Worm (Caenorhabditis elegans) whole organism, L4 larva: ENCODE measurements around the gene rga-1.

Experiments used
- F44E2.7 ChIP-seq: fragments of 200-800 bp; sonication (Bioruptor generic); IDR thresholded peaks from 2 replicates; pipeline ENCODE4 v2.1.2; 2022; ENCODE audit warnings: missing genetic modification characterization, missing compliant biosample characterization
- R02D3.7 ChIP-seq: fragments of 150-350 bp; sonication (generic microtip); optimal IDR thresholded peaks from 3 replicates; lab custom pipeline; 2014; ENCODE audit warnings: missing biosample characterization, missing genetic modification characterization
- aly-2 ChIP-seq: sonication (generic microtip); optimal IDR thresholded peaks from 2 replicates; lab custom pipeline; 2018; ENCODE audit warnings: missing biosample characterization, missing genetic modification characterization
- dmd-8 ChIP-seq: fragments of 200-800 bp; sonication (Bioruptor generic); IDR thresholded peaks from 2 replicates; pipeline ENCODE4 v1.3.6; 2022; ENCODE audit warnings: missing genetic modification characterization, missing compliant biosample characterization
- egl-27 ChIP-seq: sonication (generic microtip); optimal IDR thresholded peaks from 3 replicates; lab custom pipeline; 2017; ENCODE audit warnings: missing biosample characterization, missing genetic modification reagents, missing genetic modification characterization
- hlh-30 ChIP-seq: sonication (generic microtip); optimal IDR thresholded peaks from 2 replicates; lab custom pipeline; 2017; ENCODE audit warnings: antibody characterized with exemption, mild to moderate bottlenecking, missing genetic modification characterization, missing compliant biosample characterization; ENCODE audit not compliant: insufficient read depth
- lin-39 ChIP-seq: fragments of 150-350 bp; optimal IDR thresholded peaks from 2 replicates; lab custom pipeline; 2014; ENCODE audit warnings: missing biosample characterization, missing genetic modification reagents, missing genetic modification characterization
- nhr-76 ChIP-seq: fragments of 150-350 bp; optimal IDR thresholded peaks from 2 replicates; lab custom pipeline; 2014; ENCODE audit warnings: missing biosample characterization, missing genetic modification characterization
- unc-130 ChIP-seq: sonication (generic microtip); optimal IDR thresholded peaks from 2 replicates; lab custom pipeline; 2016; ENCODE audit warnings: missing genetic modification reagents, missing genetic modification characterization, missing compliant biosample characterization

DNA sequence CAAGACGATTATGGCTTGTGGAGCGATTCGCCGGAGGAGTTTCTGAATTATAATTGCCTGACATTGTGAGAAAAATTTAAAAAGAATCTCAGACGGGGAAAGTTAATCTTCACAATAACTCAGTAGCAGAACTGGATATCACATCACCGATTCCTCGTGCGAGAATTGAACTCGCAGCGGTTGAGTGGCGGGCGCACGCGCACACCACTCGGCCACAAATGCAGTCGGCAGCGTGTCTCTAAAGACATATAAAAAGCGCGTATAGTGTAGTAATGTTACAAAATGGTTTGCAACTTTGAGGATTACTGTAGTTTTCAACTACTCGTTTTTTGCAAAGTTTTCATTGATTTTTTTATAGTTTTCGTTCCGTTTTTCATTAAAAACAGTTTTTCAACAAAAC, 19.9 kb downstream of the rga-1 start:
- TF ChIP-seq F44E2.7 (GFP tag; lab: Robert Waterston, UW) (peak; percentile 96), egl-27 (no peak), nhr-76 (no peak), lin-39 (no peak), hlh-30 (tag; lab: Kevin White, UChicago) (no peak), unc-130 (GFP tag; lab: Kevin White, UChicago) (peak; percentile 85), dmd-8 (GFP tag; lab: Robert Waterston, UW) (peak; percentile 100), aly-2 (no peak), R02D3.7 (tag; lab: Kevin White, UChicago) (peak; percentile 15)
